Worm (Caenorhabditis elegans) whole organism, L4 larva: ENCODE data around the gene hsp-75.

Experiments used
- F37D6.2 ChIP-seq: sonication (generic microtip); optimal IDR thresholded peaks from 2 replicates; lab custom pipeline; 2016; ENCODE audit warnings: mild to moderate bottlenecking, missing genetic modification characterization, missing compliant biosample characterization
- F49E8.2 ChIP-seq: sonication (generic microtip); optimal IDR thresholded peaks from 2 replicates; lab custom pipeline; 2016; ENCODE audit warnings: missing compliant biosample characterization, mild to moderate bottlenecking, missing genetic modification characterization, borderline replicate concordance
- Y5F2A.4 ChIP-seq: fragments of 200-800 bp; sonication (Bioruptor generic); optimal IDR thresholded peaks from 2 replicates; lab custom pipeline; 2018; ENCODE audit warnings: mild to moderate bottlenecking, missing genetic modification characterization, missing compliant biosample characterization
- Y75B8A.6 ChIP-seq: fragments of 200-800 bp; sonication (Bioruptor generic); IDR thresholded peaks from 2 replicates; pipeline ENCODE4 v1.3.6; 2022; ENCODE audit warnings: missing genetic modification reagents, missing genetic modification characterization, missing compliant biosample characterization
- ZK337.2 ChIP-seq: fragments of 200-800 bp; sonication (Bioruptor generic); IDR thresholded peaks from 2 replicates; pipeline ENCODE4 v1.3.6; 2022; ENCODE audit warnings: missing genetic modification reagents, missing genetic modification characterization, missing compliant biosample characterization
- ZK546.5 ChIP-seq, 2 experiments: sonication (generic microtip); optimal IDR thresholded peaks; 2 replicates each; lab custom pipeline; 2017; ENCODE audit warnings: missing biosample characterization in 2 of 2, missing genetic modification characterization in 2 of 2
- aly-2 ChIP-seq: sonication (generic microtip); optimal IDR thresholded peaks from 2 replicates; lab custom pipeline; 2018; ENCODE audit warnings: missing biosample characterization, missing genetic modification characterization
- arid-1 ChIP-seq: fragments of 200-800 bp; sonication (Bioruptor generic); conservative IDR thresholded peaks from 2 replicates; pipeline ENCODE4 v1.3.6; 2022; ENCODE audit warnings: missing genetic modification reagents, missing genetic modification characterization, missing compliant biosample characterization
- attf-4 ChIP-seq: sonication (generic microtip); optimal IDR thresholded peaks from 3 replicates; lab custom pipeline; 2017; ENCODE audit warnings: missing biosample characterization, missing genetic modification characterization
- ceh-20 ChIP-seq: fragments of 200-800 bp; sonication (Bioruptor generic); IDR thresholded peaks from 2 replicates; pipeline ENCODE4 v1.3.6; 2022; ENCODE audit warnings: missing genetic modification reagents, missing genetic modification characterization, missing compliant biosample characterization
- ceh-82 ChIP-seq: sonication (generic microtip); optimal IDR thresholded peaks from 2 replicates; lab custom pipeline; 2017; ENCODE audit warnings: missing biosample characterization, missing genetic modification characterization
- cey-2 ChIP-seq: sonication (generic microtip); optimal IDR thresholded peaks from 3 replicates; lab custom pipeline; 2017; ENCODE audit warnings: missing genetic modification characterization, mild to moderate bottlenecking, missing compliant biosample characterization, antibody characterized with exemption, borderline replicate concordance; ENCODE audit not compliant: insufficient read depth
- daf-12 ChIP-seq: fragments of 150-350 bp; optimal IDR thresholded peaks from 2 replicates; lab custom pipeline; 2014; ENCODE audit warnings: missing biosample characterization, missing genetic modification reagents, missing genetic modification characterization
- daf-8 ChIP-seq: fragments of 200-800 bp; sonication (Bioruptor generic); IDR thresholded peaks from 2 replicates; pipeline ENCODE4 v1.3.6; 2022; ENCODE audit warnings: missing genetic modification characterization, missing compliant biosample characterization
- dmd-8 ChIP-seq: fragments of 200-800 bp; sonication (Bioruptor generic); IDR thresholded peaks from 2 replicates; pipeline ENCODE4 v1.3.6; 2022; ENCODE audit warnings: missing genetic modification characterization, missing compliant biosample characterization
- duxl-1 ChIP-seq: sonication (generic microtip); optimal IDR thresholded peaks from 2 replicates; lab custom pipeline; 2016; ENCODE audit warnings: mild to moderate bottlenecking, missing genetic modification characterization, moderate library complexity, missing compliant biosample characterization; ENCODE audit not compliant: poor library complexity
- dve-1 ChIP-seq: sonication (generic microtip); optimal IDR thresholded peaks from 2 replicates; lab custom pipeline; 2017; ENCODE audit warnings: antibody characterized with exemption, mild to moderate bottlenecking, missing genetic modification characterization, missing compliant biosample characterization; ENCODE audit not compliant: insufficient read depth
- egl-27 ChIP-seq: sonication (generic microtip); optimal IDR thresholded peaks from 3 replicates; lab custom pipeline; 2017; ENCODE audit warnings: missing biosample characterization, missing genetic modification reagents, missing genetic modification characterization
- egl-43 ChIP-seq: fragments of 200-800 bp; sonication (Bioruptor generic); IDR thresholded peaks from 2 replicates; pipeline ENCODE4 v1.3.6; 2022; ENCODE audit warnings: missing genetic modification reagents, missing genetic modification characterization, missing compliant biosample characterization
- fos-1 ChIP-seq: fragments of 150-350 bp; optimal IDR thresholded peaks from 2 replicates; lab custom pipeline; 2014; ENCODE audit warnings: missing biosample characterization, missing genetic modification characterization
- gei-8 ChIP-seq: fragments of 200-800 bp; sonication (Bioruptor generic); optimal IDR thresholded peaks from 2 replicates; lab custom pipeline; 2018; ENCODE audit warnings: mild to moderate bottlenecking, missing genetic modification characterization, missing compliant biosample characterization
- hlh-30 ChIP-seq: sonication (generic microtip); optimal IDR thresholded peaks from 2 replicates; lab custom pipeline; 2017; ENCODE audit warnings: antibody characterized with exemption, mild to moderate bottlenecking, missing genetic modification characterization, missing compliant biosample characterization; ENCODE audit not compliant: insufficient read depth
- lim-7 ChIP-seq: fragments of 200-800 bp; sonication (Bioruptor generic); IDR thresholded peaks from 2 replicates; pipeline ENCODE4 v1.3.6; 2022; ENCODE audit warnings: missing genetic modification characterization, missing compliant biosample characterization
- lin-1 ChIP-seq: fragments of 200-800 bp; sonication (Bioruptor generic); IDR thresholded peaks from 2 replicates; pipeline ENCODE4 v1.3.6; 2022; ENCODE audit warnings: missing genetic modification reagents, missing genetic modification characterization, missing compliant biosample characterization
- lin-39 ChIP-seq: fragments of 150-350 bp; optimal IDR thresholded peaks from 2 replicates; lab custom pipeline; 2014; ENCODE audit warnings: missing biosample characterization, missing genetic modification reagents, missing genetic modification characterization
- lir-3 ChIP-seq: sonication (generic microtip); optimal IDR thresholded peaks from 2 replicates; lab custom pipeline; 2016; ENCODE audit warnings: mild to moderate bottlenecking, missing genetic modification characterization, missing compliant biosample characterization
- lsy-2 ChIP-seq, 2 experiments: fragments of 150-350 bp in 1 of 2; sonication (generic microtip) in 1 of 2; optimal IDR thresholded peaks; 2 replicates each; lab custom pipeline; 2014 to 2017; ENCODE audit warnings: missing biosample characterization in 2 of 2, missing genetic modification characterization in 2 of 2
- madf-9 ChIP-seq: fragments of 200-800 bp; sonication (Bioruptor generic); conservative IDR thresholded peaks from 2 replicates; pipeline ENCODE4 v1.3.6; 2022; ENCODE audit warnings: missing genetic modification reagents, missing genetic modification characterization, missing compliant biosample characterization
- mdl-1 ChIP-seq, 2 experiments: fragments of 150-350 bp in 1 of 2; sonication (generic microtip) in 1 of 2; optimal IDR thresholded peaks; 2 replicates each; lab custom pipeline; 2014 to 2017; ENCODE audit warnings: missing biosample characterization in 2 of 2, missing genetic modification characterization in 2 of 2
- mep-1 ChIP-seq: fragments of 150-350 bp; sonication (generic microtip); optimal IDR thresholded peaks from 3 replicates; lab custom pipeline; 2014; ENCODE audit warnings: missing biosample characterization, missing genetic modification characterization
- mes-2 ChIP-seq: sonication (generic microtip); optimal IDR thresholded peaks from 2 replicates; lab custom pipeline; 2016; ENCODE audit warnings: missing genotype, mild to moderate bottlenecking, missing genetic modification characterization, missing compliant biosample characterization; ENCODE audit not compliant: poor library complexity, severe bottlenecking
- mxl-2 ChIP-seq: fragments of 200-800 bp; sonication (Bioruptor generic); conservative IDR thresholded peaks from 2 replicates; pipeline ENCODE4 v1.3.6; 2022; ENCODE audit warnings: missing genetic modification reagents, missing genetic modification characterization, missing compliant biosample characterization
- nhr-10 ChIP-seq: fragments of 150-350 bp; optimal IDR thresholded peaks from 2 replicates; lab custom pipeline; 2014; ENCODE audit warnings: missing biosample characterization, missing genetic modification characterization
- nhr-11 ChIP-seq: fragments of 150-350 bp; optimal IDR thresholded peaks from 2 replicates; lab custom pipeline; 2014; ENCODE audit warnings: missing biosample characterization, missing genetic modification characterization
- nhr-111 ChIP-seq: fragments of 200-800 bp; sonication (Bioruptor generic); optimal IDR thresholded peaks from 2 replicates; lab custom pipeline; 2018; ENCODE audit warnings: mild to moderate bottlenecking, missing genetic modification characterization, missing compliant biosample characterization
- nhr-237 ChIP-seq: sonication (generic microtip); optimal IDR thresholded peaks from 2 replicates; lab custom pipeline; 2017; ENCODE audit warnings: missing biosample characterization, missing genetic modification characterization
- nhr-42 ChIP-seq: fragments of 200-800 bp; sonication (Bioruptor generic); IDR thresholded peaks from 2 replicates; pipeline ENCODE4 v1.3.6; 2022; ENCODE audit warnings: missing genetic modification characterization, missing compliant biosample characterization
- nhr-48 ChIP-seq: sonication (generic microtip); optimal IDR thresholded peaks from 2 replicates; lab custom pipeline; 2016; ENCODE audit warnings: mild to moderate bottlenecking, missing genetic modification characterization, missing compliant biosample characterization
- nhr-76 ChIP-seq: fragments of 150-350 bp; optimal IDR thresholded peaks from 2 replicates; lab custom pipeline; 2014; ENCODE audit warnings: missing biosample characterization, missing genetic modification characterization
- nhr-77 ChIP-seq: fragments of 150-350 bp; optimal IDR thresholded peaks from 2 replicates; lab custom pipeline; 2014; ENCODE audit warnings: missing biosample characterization, missing genetic modification characterization
- pha-4 ChIP-seq, 2 experiments: fragments of 150-350 bp in 1 of 2; fragments of 200-800 bp in 1 of 2; sonication (Bioruptor generic) in 1 of 2; IDR thresholded peaks in 1 of 2; optimal IDR thresholded peaks in 1 of 2; 2 replicates each; pipeline versions ENCODE4 v1.3.6 to Lab custom; 2014 to 2022; ENCODE audit warnings: missing genetic modification characterization in 2 of 2, missing genetic modification reagents in 2 of 2, missing biosample characterization in 1 of 2, missing compliant biosample characterization in 1 of 2
- php-3 ChIP-seq: fragments of 200-800 bp; sonication (Bioruptor generic); IDR thresholded peaks from 2 replicates; pipeline ENCODE4 v1.3.6; 2022; ENCODE audit warnings: missing genetic modification reagents, missing genetic modification characterization, missing compliant biosample characterization
- pqm-1 ChIP-seq: sonication (generic microtip); optimal IDR thresholded peaks from 2 replicates; lab custom pipeline; 2017; ENCODE audit warnings: missing biosample characterization, missing genetic modification characterization
- rbr-2 ChIP-seq: sonication (generic microtip); optimal IDR thresholded peaks from 2 replicates; lab custom pipeline; 2016; ENCODE audit warnings: missing genotype, missing genetic modification characterization, missing compliant biosample characterization
- set-16 ChIP-seq: fragments of 200-800 bp; sonication (Bioruptor generic); IDR thresholded peaks from 2 replicates; pipeline ENCODE4 v1.3.6; 2022; ENCODE audit warnings: missing genetic modification reagents, missing genetic modification characterization, missing compliant biosample characterization
- skn-1 ChIP-seq: fragments of 150-350 bp; optimal IDR thresholded peaks from 2 replicates; lab custom pipeline; 2014; ENCODE audit warnings: missing biosample characterization, missing genetic modification characterization
- snpc-1.2 ChIP-seq: fragments of 200-800 bp; sonication (Bioruptor generic); IDR thresholded peaks from 2 replicates; pipeline ENCODE4 v1.3.6; 2022; ENCODE audit warnings: missing genetic modification reagents, missing genetic modification characterization, missing compliant biosample characterization
- spr-3 ChIP-seq: fragments of 200-800 bp; sonication (Bioruptor generic); optimal IDR thresholded peaks from 2 replicates; lab custom pipeline; 2018; ENCODE audit warnings: mild to moderate bottlenecking, missing genetic modification characterization, missing compliant biosample characterization
- unc-39 ChIP-seq: sonication (generic microtip); optimal IDR thresholded peaks from 2 replicates; lab custom pipeline; 2017; ENCODE audit warnings: missing biosample characterization, missing genetic modification characterization
- vab-7 ChIP-seq: fragments of 200-800 bp; sonication (Bioruptor generic); IDR thresholded peaks from 2 replicates; pipeline ENCODE4 v1.3.6; 2022; ENCODE audit warnings: missing genetic modification reagents, missing genetic modification characterization, missing compliant biosample characterization
- zfp-2 ChIP-seq: sonication (generic microtip); optimal IDR thresholded peaks from 2 replicates; lab custom pipeline; 2016; ENCODE audit warnings: mild to moderate bottlenecking, missing genetic modification characterization, missing compliant biosample characterization
- ztf-11 ChIP-seq: fragments of 150-350 bp; optimal IDR thresholded peaks from 2 replicates; lab custom pipeline; 2014; ENCODE audit warnings: missing biosample characterization, missing genetic modification characterization

The hsp-75 gene

ce11 chrIII:7272828-7273227, 46.3 kb upstream of the hsp-75 start (continued):
- TF ChIP-seq hlh-30 (tag; lab: Kevin White, UChicago) (peak; percentile 86), pha-4 (GFP tag; IDR thresholded peaks at IDR 0.05; lab: Robert Waterston, UW) (no peak), pha-4 (tag; optimal IDR thresholded peaks at IDR 0.05; lab: Kevin White, UChicago) (no peak), unc-39 (tag; lab: Kevin White, UChicago) (no peak), dve-1 (tag; lab: Kevin White, UChicago) (peak; percentile 72), Y75B8A.6 (GFP tag; lab: Robert Waterston, UW) (no peak), egl-43 (GFP tag; lab: Robert Waterston, UW) (no peak), nhr-11 (tag; lab: Kevin White, UChicago) (peak; percentile 23), zfp-2 (no peak), mep-1 (tag; lab: Kevin White, UChicago) (peak; percentile 9), mdl-1 (tag; optimal IDR thresholded peaks at IDR 0.05; lab: Kevin White, UChicago) (peak in 1 of 2 experiments; percentile 35), lin-39 (no peak), gei-8 (no peak), nhr-42 (GFP tag; lab: Robert Waterston, UW) (no peak), F37D6.2 (tag; lab: Kevin White, UChicago) (no peak), lim-7 (GFP tag; lab: Robert Waterston, UW) (0 out of 2 replicates have a peak, but pooled peaks have one; percentile 16), ztf-11 (tag; lab: Kevin White, UChicago) (no peak), lsy-2 (tag; optimal IDR thresholded peaks at IDR 0.05; lab: Kevin White, UChicago) (peak in 1 of 2 experiments; percentile 37), fos-1 (tag; lab: Kevin White, UChicago) (no peak), madf-9 (GFP tag; lab: Robert Waterston, UW) (no peak), nhr-77 (peak; percentile 7), ceh-20 (no peak), snpc-1.2 (no peak), aly-2 (tag; lab: Kevin White, UChicago) (no peak), F49E8.2 (tag; lab: Kevin White, UChicago) (no peak), egl-27 (no peak), lin-1 (GFP tag; lab: Robert Waterston, UW) (peak; percentile 36; the same call in 1 of the 2 replicates), pqm-1 (tag; lab: Kevin White, UChicago) (peak; percentile 70), ceh-82 (tag; lab: Kevin White, UChicago) (no peak), nhr-10 (no peak), ZK337.2 (no peak), skn-1 (tag; lab: Kevin White, UChicago) (no peak), nhr-237 (tag; lab: Kevin White, UChicago) (no peak), php-3 (GFP tag; lab: Robert Waterston, UW) (no peak), mes-2 (peak; percentile 39), Y5F2A.4 (GFP tag; lab: Kevin White, UChicago) (no peak), nhr-48 (tag; lab: Kevin White, UChicago) (peak; percentile 47)

DNA sequence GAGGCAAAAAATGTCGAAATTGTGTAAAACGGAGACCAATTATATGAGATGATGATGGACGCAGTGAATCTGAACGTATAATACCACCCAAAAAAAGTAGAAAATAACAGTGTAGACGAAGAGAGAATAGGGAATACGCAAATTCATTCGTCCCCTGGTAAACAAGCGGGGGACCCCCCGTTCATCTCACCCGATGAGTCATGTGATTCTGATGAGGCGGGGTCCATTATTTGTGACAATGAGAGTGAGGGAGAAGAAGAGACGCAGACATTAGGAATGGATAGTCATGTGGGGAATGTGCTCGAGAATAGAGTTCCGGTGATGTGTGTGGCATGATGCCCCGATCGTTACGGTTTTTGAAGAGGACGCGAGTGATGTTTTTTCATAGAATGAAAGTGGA, 45.6 kb upstream of the hsp-75 start:
- TF ChIP-seq spr-3 (GFP tag; lab: Kevin White, UChicago) (no peak), cey-2 (tag; lab: Kevin White, UChicago) (no peak), dmd-8 (GFP tag; lab: Robert Waterston, UW) (no peak), ZK546.5 (tag; optimal IDR thresholded peaks at IDR 0.05; lab: Kevin White, UChicago) (no peak), daf-12 (no peak), nhr-76 (tag; lab: Kevin White, UChicago) (no peak), nhr-111 (GFP tag; lab: Kevin White, UChicago) (no peak), daf-8 (GFP tag; lab: Robert Waterston, UW) (no peak), mxl-2 (no peak), arid-1 (peak; percentile 41; the same call in 1 of the 2 replicates), ceh-20 (no peak), duxl-1 (tag; lab: Kevin White, UChicago) (no peak), vab-7 (GFP tag; lab: Robert Waterston, UW) (no peak), mdl-1 (tag; optimal IDR thresholded peaks at IDR 0.05; lab: Kevin White, UChicago) (peak in 1 of 2 experiments; percentile 84), nhr-77 (no peak), set-16 (no peak), rbr-2 (peak; percentile 51), lir-3 (no peak), attf-4 (tag; lab: Kevin White, UChicago) (no peak)
